Worm (Caenorhabditis elegans) whole organism, L4/young adult: ENCODE measurements around the gene btb-20.

Experiments used
- W03F9.2 ChIP-seq: fragments of 150-350 bp; optimal IDR thresholded peaks from 2 replicates; lab custom pipeline; 2014; ENCODE audit warnings: missing biosample characterization, missing genetic modification characterization
- dao-5 ChIP-seq: sonication (generic microtip); optimal IDR thresholded peaks from 2 replicates; lab custom pipeline; 2016; ENCODE audit warnings: missing genotype, missing genetic modification characterization, moderate library complexity, missing compliant biosample characterization
- him-1 ChIP-seq: sonication (generic microtip); optimal IDR thresholded peaks from 2 replicates; lab custom pipeline; 2016; ENCODE audit warnings: missing genotype, missing genetic modification reagents, missing genetic modification characterization, missing compliant biosample characterization

Gene btb-20

ce11 chrII:14523070-14523572, at the start of gene btb-20:
Gene btb-20 (minus strand): TSS chrII:14523522.
- TF ChIP-seq dao-5 (tag; lab: Kevin White, UChicago): no peak
- TF ChIP-seq him-1 (tag; lab: Kevin White, UChicago): no peak
- no peak for TF ChIP-seq W03F9.2

- TF ChIP-seq him-1 (tag; lab: Kevin White, UChicago): no peak
- no peak for TF ChIP-seq W03F9.2
- no peak for TF ChIP-seq dao-5 (tag; lab: Kevin White, UChicago)
Measured at ce11 chrII:14570541-14571160, 47.3 kb upstream of the btb-20 start.

- TF ChIP-seq dao-5 (tag; lab: Kevin White, UChicago): no peak
- TF ChIP-seq W03F9.2: no peak
- TF ChIP-seq him-1 (tag; lab: Kevin White, UChicago): no peak
Measured at ce11 chrII:14569322-14569721, 46.0 kb upstream of the btb-20 start.

- TF ChIP-seq dao-5 (tag; lab: Kevin White, UChicago): no peak
- no peak for TF ChIP-seq W03F9.2
- TF ChIP-seq him-1 (tag; lab: Kevin White, UChicago): no peak
Measured at ce11 chrII:14567811-14568210, 44.5 kb upstream of the btb-20 start.

ce11 chrII:14561549-14562115, 38.3 kb upstream of the btb-20 start, which contains the start of gene mog-4:
Gene mog-4 (minus strand): TSS chrII:14561599.
- TF ChIP-seq dao-5 (tag; lab: Kevin White, UChicago): peak; percentile 38
- peak; percentile 96 for TF ChIP-seq him-1 (tag; lab: Kevin White, UChicago)
- TF ChIP-seq W03F9.2: peak; percentile 88

- TF ChIP-seq W03F9.2 (no peak), dao-5 (tag; lab: Kevin White, UChicago) (no peak), him-1 (tag; lab: Kevin White, UChicago) (no peak)
Measured at ce11 chrII:14555019-14555418, 31.7 kb upstream of the btb-20 start.

ce11 chrII:14550613-14551012, 27.3 kb upstream of the btb-20 start, which contains the start of gene nlp-41:
Gene nlp-41 (plus strand): TSS chrII:14550913.
- no peak for TF ChIP-seq him-1 (tag; lab: Kevin White, UChicago)
- TF ChIP-seq dao-5 (tag; lab: Kevin White, UChicago): no peak
- no peak for TF ChIP-seq W03F9.2

- no peak for TF ChIP-seq W03F9.2
- no peak for TF ChIP-seq dao-5 (tag; lab: Kevin White, UChicago)
- no peak for TF ChIP-seq him-1 (tag; lab: Kevin White, UChicago)
Measured at ce11 chrII:14548691-14549090, 25.4 kb upstream of the btb-20 start, which contains the start of gene gcy-29. Gene gcy-29 (minus strand): TSS chrII:14548791.

ce11 chrII:14540551-14540950, 17.2 kb upstream of the btb-20 start:
- TF ChIP-seq dao-5 (tag; lab: Kevin White, UChicago) (no peak), W03F9.2 (no peak)

- TF ChIP-seq dao-5 (tag; lab: Kevin White, UChicago) (no peak), W03F9.2 (no peak), him-1 (tag; lab: Kevin White, UChicago) (no peak)
Measured at ce11 chrII:14537728-14538127, 14.4 kb upstream of the btb-20 start, which contains the start of the genes clec-147 and C04H5.7. Gene clec-147 (minus strand): TSS chrII:14537828. Gene C04H5.7 (plus strand): TSS chrII:14537946.

ce11 chrII:14534000-14534399, 10.7 kb upstream of the btb-20 start, which contains the start of gene C04H5.1:
Gene C04H5.1 (plus strand): TSS chrII:14534300.
- TF ChIP-seq dao-5 (tag; lab: Kevin White, UChicago): no peak
- no peak for TF ChIP-seq him-1 (tag; lab: Kevin White, UChicago)
- no peak for TF ChIP-seq W03F9.2

ce11 chrII:14528233-14528802, 5.0 kb upstream of the btb-20 start, which contains the start of the genes F57C2.5 and spat-1:
Gene F57C2.5 (minus strand): TSS chrII:14528239.
Gene spat-1 (plus strand): TSS chrII:14528752.
- TF ChIP-seq him-1 (tag; lab: Kevin White, UChicago) (no peak), W03F9.2 (peak; percentile 71)

- TF ChIP-seq W03F9.2: no peak
- TF ChIP-seq dao-5 (tag; lab: Kevin White, UChicago): no peak
- no peak for TF ChIP-seq him-1 (tag; lab: Kevin White, UChicago)
Measured at ce11 chrII:14527104-14527503, 3.8 kb upstream of the btb-20 start.

ce11 chrII:14525013-14525412, 1.7 kb upstream of the btb-20 start, which contains the start of gene F57C2.4:
Gene F57C2.4 (plus strand): TSS chrII:14525313.
- no peak for TF ChIP-seq W03F9.2
- no peak for TF ChIP-seq dao-5 (tag; lab: Kevin White, UChicago)
- no peak for TF ChIP-seq him-1 (tag; lab: Kevin White, UChicago)
